Worm (Caenorhabditis elegans) whole organism, L3 larva: ENCODE measurements around the gene wrk-1.
"Not testable (repeated sequence)": the region's sequence is repeated elsewhere in the genome, so short reads cannot be mapped to it uniquely, and the experiment has no call there.

ENCODE experiments used
- R02D3.7 ChIP-seq: fragments of 150-350 bp; optimal IDR thresholded peaks from 2 replicates; lab custom pipeline; 2014; ENCODE audit warnings: missing biosample characterization, missing genetic modification characterization
- aly-2 ChIP-seq: fragments of 150-350 bp; optimal IDR thresholded peaks from 2 replicates; lab custom pipeline; 2014; ENCODE audit warnings: missing biosample characterization, missing genetic modification characterization
- lin-15B ChIP-seq: fragments of 150-350 bp; optimal IDR thresholded peaks from 2 replicates; lab custom pipeline; 2014; ENCODE audit warnings: missing biosample characterization, missing genetic modification characterization
- nhr-12 ChIP-seq: fragments of 150-350 bp; optimal IDR thresholded peaks from 2 replicates; lab custom pipeline; 2014; ENCODE audit warnings: missing biosample characterization, missing genetic modification characterization
- nhr-76 ChIP-seq: fragments of 150-350 bp; sonication (generic microtip); optimal IDR thresholded peaks from 5 replicates; lab custom pipeline; 2014; ENCODE audit warnings: missing biosample characterization, missing genetic modification characterization
- pha-4 ChIP-seq: fragments of 150-350 bp; optimal IDR thresholded peaks from 2 replicates; lab custom pipeline; 2014; ENCODE audit warnings: missing biosample characterization, missing genetic modification reagents, missing genetic modification characterization
- zag-1 ChIP-seq: fragments of 150-350 bp; optimal IDR thresholded peaks from 2 replicates; lab custom pipeline; 2014; ENCODE audit warnings: missing biosample characterization, missing genetic modification characterization
- ztf-11 ChIP-seq: fragments of 150-350 bp; optimal IDR thresholded peaks from 2 replicates; lab custom pipeline; 2014; ENCODE audit warnings: missing biosample characterization, missing genetic modification characterization

ce11 chrX:8410754-8411153 is 18.4 kb upstream of the wrk-1 start, which contains the start of gene F08F1.9:
- TF ChIP-seq pha-4 (tag; lab: Kevin White, UChicago); lin-15B (tag; lab: Kevin White, UChicago); nhr-76 (tag; lab: Kevin White, UChicago); nhr-12 (tag; lab: Kevin White, UChicago); aly-2 (tag; lab: Kevin White, UChicago); R02D3.7; ztf-11 (tag; lab: Kevin White, UChicago); zag-1 (tag; lab: Kevin White, UChicago): not testable (repeated sequence)
